Worm (Caenorhabditis elegans): Measurements from ENCODE around the gene T24F1.4.
A peak's percentile ranks its signal among the peaks of the same experiment; 100 is the strongest.

Gene T24F1.4

DNA sequence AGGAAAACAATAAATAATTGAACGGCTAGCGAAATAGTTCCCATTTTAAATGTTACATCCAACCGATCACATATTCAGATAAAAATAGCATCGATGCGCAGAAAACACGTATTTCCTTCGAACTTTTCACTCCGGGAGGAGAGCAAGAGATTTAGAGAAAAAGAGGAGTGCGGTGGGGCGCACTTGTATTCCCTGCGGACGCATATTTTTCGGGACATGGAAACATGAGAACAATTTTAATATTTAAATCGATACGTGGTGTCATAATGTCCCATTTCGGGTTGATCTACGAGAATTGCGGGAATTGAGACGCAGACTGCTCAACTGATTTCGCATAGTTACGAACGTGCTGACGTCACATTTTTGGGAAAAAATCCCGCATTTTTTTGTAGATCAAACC, 20.6 kb downstream of the T24F1.4 start, which contains the start of gene C47G2.4 (continued):
- TF ChIP-seq F57A8.1 (GFP tag; optimal IDR thresholded peaks at IDR 0.05), result no peak
- TF ChIP-seq ama-1 (optimal IDR thresholded peaks at IDR 0.05), result no peak
- TF ChIP-seq ama-1 (GFP tag; optimal IDR thresholded peaks at IDR 0.05), result no peak
- TF ChIP-seq ceh-100 (GFP tag; IDR thresholded peaks at IDR 0.05), result peak; percentile 80
- peak; percentile 83 for TF ChIP-seq dox-1 (GFP tag; IDR thresholded peaks at IDR 0.05)
- TF ChIP-seq rpc-1 (optimal IDR thresholded peaks at IDR 0.05), result no peak
- TF ChIP-seq rpc-1 (tag; optimal IDR thresholded peaks at IDR 0.05), result no peak
- TF ChIP-seq nfya-2 (GFP tag; IDR thresholded peaks at IDR 0.05), result no peak
- peak; percentile 61 for TF ChIP-seq ZK185.1 (tag; optimal IDR thresholded peaks at IDR 0.05; ENCODE audit: poor library complexity, severe bottlenecking)
- TF ChIP-seq rec-8 (tag; optimal IDR thresholded peaks at IDR 0.05), result no peak
- no peak for TF ChIP-seq Y53G8AR.9 (GFP tag; conservative IDR thresholded peaks at IDR 0.05)
- no peak for TF ChIP-seq snpc-1.1 (tag; optimal IDR thresholded peaks at IDR 0.05; ENCODE audit: insufficient read depth)
- TF ChIP-seq atf-7 (tag; optimal IDR thresholded peaks at IDR 0.05), result no peak
- no peak for TF ChIP-seq ztf-22 (GFP tag; optimal IDR thresholded peaks at IDR 0.05)
- peak; percentile 48 for TF ChIP-seq D2030.7 (GFP tag; IDR thresholded peaks at IDR 0.05)
- TF ChIP-seq mcd-1 (GFP tag; IDR thresholded peaks at IDR 0.05), result peak; percentile 94
- TF ChIP-seq ccch-3 (GFP tag; optimal IDR thresholded peaks at IDR 0.05), result no peak
- no peak for TF ChIP-seq madf-10 (tag; optimal IDR thresholded peaks at IDR 0.05)
- no peak for TF ChIP-seq mes-4 (tag; optimal IDR thresholded peaks at IDR 0.05)
- no peak for TF ChIP-seq T26A5.8 (tag; optimal IDR thresholded peaks at IDR 0.05)
- peak; percentile 85 for TF ChIP-seq attf-5 (GFP tag; optimal IDR thresholded peaks at IDR 0.05)
- TF ChIP-seq dpff-1 (tag; optimal IDR thresholded peaks at IDR 0.05), result no peak
- no peak for TF ChIP-seq Y79H2A.3 (GFP tag; conservative IDR thresholded peaks at IDR 0.05)
- no peak for TF ChIP-seq egl-18 (GFP tag; IDR thresholded peaks at IDR 0.05)
- no peak for TF ChIP-seq lin-40 (tag; optimal IDR thresholded peaks at IDR 0.05)
- TF ChIP-seq ztf-6 (GFP tag; IDR thresholded peaks at IDR 0.05), result no peak
- TF ChIP-seq egrh-3 (GFP tag; IDR thresholded peaks at IDR 0.05), result no peak
- peak; percentile 7 for TF ChIP-seq nhr-80 (tag; optimal IDR thresholded peaks at IDR 0.05)
- TF ChIP-seq ztf-18 (tag; optimal IDR thresholded peaks at IDR 0.05), result peak; percentile 53
- TF ChIP-seq him-1 (tag; optimal IDR thresholded peaks at IDR 0.05), result no peak
- TF ChIP-seq lin-54 (GFP tag; optimal IDR thresholded peaks at IDR 0.05), result peak; percentile 64
- TF ChIP-seq Y67H2A.10 (GFP tag; conservative IDR thresholded peaks at IDR 0.05), result no peak
- no peak for TF ChIP-seq chd-7 (tag; optimal IDR thresholded peaks at IDR 0.05)
- TF ChIP-seq hmg-20 (GFP tag; IDR thresholded peaks at IDR 0.05), result no peak
- TF ChIP-seq ets-4 (GFP tag; optimal IDR thresholded peaks at IDR 0.05), result no peak
- TF ChIP-seq hmg-1.2 (GFP tag; IDR thresholded peaks at IDR 0.05), result peak; percentile 60
- no peak for TF ChIP-seq attf-6 (GFP tag; IDR thresholded peaks at IDR 0.05)
- TF ChIP-seq ekl-4 (GFP tag; IDR thresholded peaks at IDR 0.05), result 0 out of 2 replicates have a peak, but pooled peaks have one; percentile 45
- TF ChIP-seq B0336.3 (GFP tag; IDR thresholded peaks at IDR 0.05), result no peak
- no peak for TF ChIP-seq zfh-2 (GFP tag; conservative IDR thresholded peaks at IDR 0.05)
- no peak for TF ChIP-seq nfya-1 (tag; optimal IDR thresholded peaks at IDR 0.05; ENCODE audit: borderline replicate concordance, insufficient read depth)
- TF ChIP-seq bed-2 (GFP tag; IDR thresholded peaks at IDR 0.05), result no peak
- TF ChIP-seq Y53F4B.3 (GFP tag; IDR thresholded peaks at IDR 0.05), result no peak
- TF ChIP-seq let-526 (GFP tag; IDR thresholded peaks at IDR 0.05), result no peak
- no peak for TF ChIP-seq lag-1 (GFP tag; IDR thresholded peaks at IDR 0.05)
- peak; percentile 48 for TF ChIP-seq F33H1.4 (GFP tag; IDR thresholded peaks at IDR 0.05)
- no peak for TF ChIP-seq ceh-79 (tag; optimal IDR thresholded peaks at IDR 0.05)
- peak; percentile 28; the same call in 1 of the 2 replicates for TF ChIP-seq ceh-91 (GFP tag; IDR thresholded peaks at IDR 0.05)
- peak; percentile 63 for TF ChIP-seq xnd-1 (tag; optimal IDR thresholded peaks at IDR 0.05)
- TF ChIP-seq aptf-2 (GFP tag; conservative IDR thresholded peaks at IDR 0.05), result no peak
